Worm (Caenorhabditis elegans) whole organism, L3 larva: ENCODE data around the gene srsx-40.

Experiments
- nhr-12 ChIP-seq: fragments of 150-350 bp; optimal IDR thresholded peaks from 2 replicates; lab custom pipeline; 2014; ENCODE audit warnings: missing biosample characterization, missing genetic modification characterization
- nhr-28 ChIP-seq: fragments of 150-350 bp; optimal IDR thresholded peaks from 2 replicates; lab custom pipeline; 2014; ENCODE audit warnings: missing biosample characterization, missing genetic modification characterization
- snpc-4 ChIP-seq: fragments of 150-350 bp; optimal IDR thresholded peaks from 2 replicates; lab custom pipeline; 2014; ENCODE audit warnings: missing biosample characterization, missing genetic modification characterization

DNA sequence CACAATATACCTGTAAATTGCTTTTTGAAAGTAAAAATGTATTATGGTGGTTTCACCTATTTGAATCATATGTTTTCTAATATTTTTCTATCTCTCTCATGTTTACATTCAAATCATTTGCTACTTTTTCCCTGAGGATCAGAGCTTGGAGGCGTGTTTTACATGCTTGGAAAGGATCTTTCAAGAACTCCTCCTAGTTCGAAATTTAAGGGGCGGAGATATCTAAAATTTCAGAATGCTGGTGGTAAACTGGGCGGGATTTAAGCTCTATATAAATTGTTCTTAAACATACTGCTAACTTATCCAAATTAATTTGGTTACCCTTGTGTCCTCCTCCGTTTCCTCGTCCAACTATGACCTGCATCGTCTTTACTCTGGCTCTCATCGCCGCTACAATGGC is 35.5 kb downstream of the srsx-40 start, which contains the start of gene C12D5.5:
- TF ChIP-seq snpc-4 (tag; lab: Kevin White, UChicago) (no peak), nhr-28 (tag; lab: Kevin White, UChicago) (no peak), nhr-12 (tag; lab: Kevin White, UChicago) (no peak)
